Worm (Caenorhabditis elegans) whole organism, L4/young adult: ENCODE data around the gene F22F7.3.

Source experiments
- W03F9.2 ChIP-seq: fragments of 150-350 bp; optimal IDR thresholded peaks from 2 replicates; lab custom pipeline; 2014; ENCODE audit warnings: missing biosample characterization, missing genetic modification characterization
- dao-5 ChIP-seq: sonication (generic microtip); optimal IDR thresholded peaks from 2 replicates; lab custom pipeline; 2016; ENCODE audit warnings: missing genotype, missing genetic modification characterization, moderate library complexity, missing compliant biosample characterization
- him-1 ChIP-seq: sonication (generic microtip); optimal IDR thresholded peaks from 2 replicates; lab custom pipeline; 2016; ENCODE audit warnings: missing genotype, missing genetic modification reagents, missing genetic modification characterization, missing compliant biosample characterization

DNA sequence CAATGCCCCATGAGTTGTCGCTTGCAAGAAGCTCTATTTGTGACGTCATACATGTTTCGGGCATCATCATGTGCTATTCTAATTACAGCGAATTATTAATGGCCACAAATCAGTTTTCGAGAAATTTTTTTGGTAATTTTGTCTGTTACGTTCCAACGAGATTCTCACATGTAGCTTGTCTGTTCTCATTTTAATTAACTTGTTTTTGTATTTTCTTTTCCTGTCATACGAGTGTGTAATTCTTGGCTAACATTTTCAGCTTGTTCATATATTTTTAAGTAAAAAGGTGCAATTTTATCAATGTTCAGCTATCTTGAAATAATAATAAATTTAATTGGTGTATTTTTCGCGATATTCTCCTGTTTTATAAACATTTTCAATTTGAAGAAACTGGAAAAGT lies 44.8 kb downstream of the F22F7.3 start, which contains the start of gene srbc-21:
- TF ChIP-seq W03F9.2 (tag; lab: Kevin White, UChicago) (no peak), dao-5 (no peak), him-1 (tag; lab: Kevin White, UChicago) (no peak)
